Fruit fly (Drosophila melanogaster) whole organism, prepupa: ENCODE data around the gene CG6933.

Experiments used
- CG6276 ChIP-seq: fragments of 200-800 bp; sonication (Bioruptor generic); optimal IDR thresholded peaks from 2 replicates; lab custom pipeline; 2017; ENCODE audit warnings: missing biosample characterization, mild to moderate bottlenecking, missing genetic modification characterization
- CG6854 ChIP-seq: fragments of 200-800 bp; sonication (Bioruptor generic); optimal IDR thresholded peaks from 2 replicates; lab custom pipeline; 2017; ENCODE audit warnings: missing biosample characterization, mild to moderate bottlenecking, missing genetic modification characterization
- CG9139 ChIP-seq: fragments of 200-800 bp; sonication (Bioruptor generic); optimal IDR thresholded peaks from 3 replicates; lab custom pipeline; 2017; ENCODE audit warnings: missing biosample characterization, mild to moderate bottlenecking, missing genetic modification characterization
- Eip93F ChIP-seq: fragments of 200-800 bp; sonication (Bioruptor generic); optimal IDR thresholded peaks from 2 replicates; lab custom pipeline; 2016; ENCODE audit warnings: missing biosample characterization, mild to moderate bottlenecking, missing genetic modification characterization
- Gug ChIP-seq: fragments of 200-800 bp; sonication (Bioruptor generic); IDR thresholded peaks from 2 replicates; pipeline ENCODE4 v1.3.6; 2022; ENCODE audit warnings: missing biosample characterization, missing genetic modification characterization
- Hr38 ChIP-seq: sonication (Bioruptor generic); optimal IDR thresholded peaks from 2 replicates; lab custom pipeline; 2016; ENCODE audit warnings: missing biosample characterization, missing genetic modification characterization
- Hr4 ChIP-seq: fragments of 200-800 bp; sonication (Bioruptor generic); optimal IDR thresholded peaks from 3 replicates; lab custom pipeline; 2016; ENCODE audit warnings: missing biosample characterization, missing genetic modification characterization
- Sox15 ChIP-seq: fragments of 200-800 bp; sonication (Bioruptor generic); optimal IDR thresholded peaks from 3 replicates; lab custom pipeline; 2016; ENCODE audit warnings: missing biosample characterization, missing genetic modification characterization
- cyc ChIP-seq: fragments of 200-800 bp; sonication (Bioruptor generic); optimal IDR thresholded peaks from 3 replicates; lab custom pipeline; 2016; ENCODE audit warnings: missing biosample characterization, missing genetic modification characterization

dm6 chr3L:20209092-20209491 lies 11.1 kb downstream of the CG6933 start:
- TF ChIP-seq Hr4 (GFP tag; lab: Kevin White, UChicago): no peak
- TF ChIP-seq Eip93F (GFP tag; lab: Kevin White, UChicago): no peak
- TF ChIP-seq cyc (GFP tag; lab: Kevin White, UChicago): no peak
- no peak for TF ChIP-seq CG9139 (GFP tag; lab: Kevin White, UChicago)
- TF ChIP-seq CG6854 (GFP tag; lab: Kevin White, UChicago): no peak
- no peak for TF ChIP-seq CG6276 (GFP tag; lab: Kevin White, UChicago)
- TF ChIP-seq Hr38: no peak
- TF ChIP-seq Sox15 (GFP tag; lab: Kevin White, UChicago): no peak
- no peak for TF ChIP-seq Gug (GFP tag; lab: Robert Waterston, UW)
